Fruit fly (Drosophila melanogaster) Kc167 (cell line): ENCODE results near the gene Rcd5.

ENCODE experiments used
- Myc ChIP-seq: fragments of >200 bp; optimal IDR thresholded peaks from 2 replicates; lab custom pipeline; 2017; ENCODE audit warnings: missing external identifiers
- Sin3A ChIP-seq: fragments of >200 bp; optimal IDR thresholded peaks from 2 replicates; lab custom pipeline; 2018; ENCODE audit warnings: missing external identifiers
- h ChIP-seq: fragments of >200 bp; optimal IDR thresholded peaks from 3 replicates; lab custom pipeline; 2018; ENCODE audit warnings: missing external identifiers
- insv ChIP-seq: fragments of >200 bp; optimal IDR thresholded peaks from 3 replicates; lab custom pipeline; 2018; ENCODE audit warnings: missing external identifiers
- psq ChIP-seq: fragments of >200 bp; optimal IDR thresholded peaks from 2 replicates; lab custom pipeline; 2017; ENCODE audit warnings: missing external identifiers
- ttk ChIP-seq: sonication (Bioruptor generic); optimal IDR thresholded peaks from 2 replicates; lab custom pipeline; 2017; ENCODE audit warnings: missing external identifiers

Gene Rcd5

dm6 chr3L:4059293-4059820 is 19.0 kb downstream of the Rcd5 start, which contains the start of gene Ugt305A1:
Ugt305A1 (plus strand) TSS chr3L:4059770.
- TF ChIP-seq Myc (lab: Kevin White, UChicago) = no peak
- no peak for TF ChIP-seq h (lab: Kevin White, UChicago)
- TF ChIP-seq psq (lab: Kevin White, UChicago) = no peak
- TF ChIP-seq insv (lab: Kevin White, UChicago) = no peak
- TF ChIP-seq ttk (lab: Kevin White, UChicago) = no peak
- TF ChIP-seq Sin3A (lab: Kevin White, UChicago) = no peak

- TF ChIP-seq ttk (lab: Kevin White, UChicago) (no peak), insv (lab: Kevin White, UChicago) (no peak), Myc (lab: Kevin White, UChicago) (no peak), psq (lab: Kevin White, UChicago) (no peak)
These were observed 21.7 kb downstream of the Rcd5 start, which contains the start of gene dib for dm6 chr3L:4061921-4062474. dib (plus strand) TSS chr3L:4062292.

dm6 chr3L:4068368-4068767 is 28.0 kb downstream of the Rcd5 start:
- TF ChIP-seq ttk (lab: Kevin White, UChicago) (no peak), psq (lab: Kevin White, UChicago) (no peak)

- no peak for TF ChIP-seq ttk (lab: Kevin White, UChicago)
- TF ChIP-seq Sin3A (lab: Kevin White, UChicago) = no peak
- no peak for TF ChIP-seq Myc (lab: Kevin White, UChicago)
- TF ChIP-seq psq (lab: Kevin White, UChicago) = no peak
- no peak for TF ChIP-seq h (lab: Kevin White, UChicago)
- TF ChIP-seq insv (lab: Kevin White, UChicago) = no peak
These were observed 28.7 kb downstream of the Rcd5 start, which contains the start of gene CG32259 for dm6 chr3L:4069069-4069468. CG32259 (plus strand) TSS chr3L:4069369.

dm6 chr3L:4070221-4070995 is 30.1 kb downstream of the Rcd5 start:
- TF ChIP-seq Myc (lab: Kevin White, UChicago) = no peak
- TF ChIP-seq psq (lab: Kevin White, UChicago) = no peak
- no peak for TF ChIP-seq insv (lab: Kevin White, UChicago)
- TF ChIP-seq h (lab: Kevin White, UChicago) = no peak
- no peak for TF ChIP-seq ttk (lab: Kevin White, UChicago)
- no peak for TF ChIP-seq Sin3A (lab: Kevin White, UChicago)

- no peak for TF ChIP-seq ttk (lab: Kevin White, UChicago)
- no peak for TF ChIP-seq insv (lab: Kevin White, UChicago)
- TF ChIP-seq h (lab: Kevin White, UChicago) = no peak
- TF ChIP-seq psq (lab: Kevin White, UChicago) = no peak
- TF ChIP-seq Myc (lab: Kevin White, UChicago) = no peak
- TF ChIP-seq Sin3A (lab: Kevin White, UChicago) = no peak
These were observed 30.7 kb downstream of the Rcd5 start for dm6 chr3L:4070996-4071379.

dm6 chr3L:4071561-4072049 is 31.3 kb downstream of the Rcd5 start, which contains the start of gene wit:
wit (minus strand) TSS chr3L:4071717.
- no peak for TF ChIP-seq ttk (lab: Kevin White, UChicago)

- no peak for TF ChIP-seq Sin3A (lab: Kevin White, UChicago)
These were observed 32.4 kb downstream of the Rcd5 start for dm6 chr3L:4072717-4073116.

- TF ChIP-seq h (lab: Kevin White, UChicago) = no peak
- no peak for TF ChIP-seq insv (lab: Kevin White, UChicago)
- no peak for TF ChIP-seq psq (lab: Kevin White, UChicago)
- TF ChIP-seq Sin3A (lab: Kevin White, UChicago) = no peak
- TF ChIP-seq Myc (lab: Kevin White, UChicago) = no peak
- TF ChIP-seq ttk (lab: Kevin White, UChicago) = no peak
These were observed 33.4 kb downstream of the Rcd5 start, which contains the start of gene Faa for dm6 chr3L:4073755-4074154. Faa (minus strand) TSS chr3L:4073954.

- no peak for TF ChIP-seq h (lab: Kevin White, UChicago)
- TF ChIP-seq Myc (lab: Kevin White, UChicago) = no peak
- no peak for TF ChIP-seq Sin3A (lab: Kevin White, UChicago)
- TF ChIP-seq insv (lab: Kevin White, UChicago) = no peak
- no peak for TF ChIP-seq psq (lab: Kevin White, UChicago)
- TF ChIP-seq ttk (lab: Kevin White, UChicago) = no peak
These were observed 36.6 kb downstream of the Rcd5 start for dm6 chr3L:4076907-4077306.

- TF ChIP-seq Sin3A (lab: Kevin White, UChicago) = no peak
- TF ChIP-seq Myc (lab: Kevin White, UChicago) = no peak
- TF ChIP-seq insv (lab: Kevin White, UChicago) = no peak
- TF ChIP-seq psq (lab: Kevin White, UChicago) = no peak
- TF ChIP-seq h (lab: Kevin White, UChicago) = no peak
- no peak for TF ChIP-seq ttk (lab: Kevin White, UChicago)
These were observed 39.9 kb downstream of the Rcd5 start for dm6 chr3L:4080278-4080677.

- TF ChIP-seq Sin3A (lab: Kevin White, UChicago) = no peak
These were observed 40.9 kb downstream of the Rcd5 start for dm6 chr3L:4081243-4081642.
